Worm (Caenorhabditis elegans) whole organism, L2 larva: ENCODE measurements around the gene crn-7.

Source experiments
- C34F6.9 ChIP-seq: fragments of 150-350 bp; optimal IDR thresholded peaks from 2 replicates; lab custom pipeline; 2014; ENCODE audit warnings: missing biosample characterization, missing genetic modification characterization
- F13H6.1 ChIP-seq: sonication (generic microtip); optimal IDR thresholded peaks from 2 replicates; lab custom pipeline; 2016; ENCODE audit warnings: missing genetic modification characterization, missing compliant biosample characterization
- R02D3.7 ChIP-seq: fragments of 150-350 bp; optimal IDR thresholded peaks from 2 replicates; lab custom pipeline; 2014; ENCODE audit warnings: missing biosample characterization, missing genetic modification characterization
- Y55F3AM.14 ChIP-seq: fragments of 200-800 bp; sonication (Bioruptor generic); optimal IDR thresholded peaks from 2 replicates; lab custom pipeline; 2018; ENCODE audit warnings: mild to moderate bottlenecking, missing genetic modification characterization, missing compliant biosample characterization
- ZK546.5 ChIP-seq: sonication (generic microtip); optimal IDR thresholded peaks from 2 replicates; lab custom pipeline; 2017; ENCODE audit warnings: missing biosample characterization, missing genetic modification characterization
- alr-1 ChIP-seq: fragments of 150-350 bp; optimal IDR thresholded peaks from 2 replicates; lab custom pipeline; 2014; ENCODE audit warnings: missing biosample characterization, missing genetic modification characterization
- aly-2 ChIP-seq: fragments of 150-350 bp; optimal IDR thresholded peaks from 2 replicates; lab custom pipeline; 2014; ENCODE audit warnings: missing biosample characterization, missing genetic modification characterization
- ama-1 ChIP-seq: fragments of 150-350 bp; optimal IDR thresholded peaks from 2 replicates; lab custom pipeline; 2018; ENCODE audit warnings: inconsistent platforms
- blmp-1 ChIP-seq: sonication (generic microtip); optimal IDR thresholded peaks from 2 replicates; lab custom pipeline; 2017; ENCODE audit warnings: missing genetic modification characterization, mild to moderate bottlenecking, missing compliant biosample characterization, antibody characterized with exemption, moderate library complexity; ENCODE audit not compliant: insufficient read depth
- ceh-16 ChIP-seq: fragments of 150-350 bp; optimal IDR thresholded peaks from 2 replicates; lab custom pipeline; 2014; ENCODE audit warnings: missing biosample characterization, missing genetic modification characterization
- ceh-82 ChIP-seq: fragments of 150-350 bp; optimal IDR thresholded peaks from 2 replicates; lab custom pipeline; 2014; ENCODE audit warnings: missing biosample characterization, missing genetic modification characterization
- crh-2 ChIP-seq: sonication (generic microtip); optimal IDR thresholded peaks from 2 replicates; lab custom pipeline; 2017; ENCODE audit warnings: missing biosample characterization, missing genetic modification characterization
- dmd-4 ChIP-seq: sonication (generic microtip); optimal IDR thresholded peaks from 2 replicates; lab custom pipeline; 2017; ENCODE audit warnings: missing biosample characterization, missing genetic modification characterization
- egl-27 ChIP-seq: sonication (generic microtip); optimal IDR thresholded peaks from 3 replicates; lab custom pipeline; 2017; ENCODE audit warnings: missing biosample characterization, missing genetic modification reagents, missing genetic modification characterization
- elt-1 ChIP-seq: fragments of 150-350 bp; optimal IDR thresholded peaks from 2 replicates; lab custom pipeline; 2014; ENCODE audit warnings: missing biosample characterization, missing genetic modification characterization
- elt-3 ChIP-seq: sonication (generic microtip); optimal IDR thresholded peaks from 2 replicates; lab custom pipeline; 2017; ENCODE audit warnings: missing biosample characterization, missing genetic modification characterization
- fos-1 ChIP-seq: fragments of 150-350 bp; optimal IDR thresholded peaks from 2 replicates; lab custom pipeline; 2014; ENCODE audit warnings: missing biosample characterization, missing genetic modification characterization
- gmeb-1 ChIP-seq: fragments of 150-350 bp; optimal IDR thresholded peaks from 2 replicates; lab custom pipeline; 2014; ENCODE audit warnings: missing biosample characterization, missing genetic modification characterization
- lin-11 ChIP-seq: fragments of 150-350 bp; sonication (generic microtip); optimal IDR thresholded peaks from 2 replicates; lab custom pipeline; 2014; ENCODE audit warnings: missing biosample characterization, missing genetic modification characterization, inconsistent platforms, mixed read lengths
- lin-13 ChIP-seq: fragments of 150-350 bp; optimal IDR thresholded peaks from 2 replicates; lab custom pipeline; 2014; ENCODE audit warnings: missing biosample characterization, missing genetic modification reagents, missing genetic modification characterization
- lin-39 ChIP-seq: fragments of 150-350 bp; optimal IDR thresholded peaks from 2 replicates; lab custom pipeline; 2014; ENCODE audit warnings: missing biosample characterization, missing genetic modification reagents, missing genetic modification characterization
- lsy-2 ChIP-seq, 2 experiments: fragments of 150-350 bp in 1 of 2; sonication (generic microtip) in 1 of 2; optimal IDR thresholded peaks; 2 replicates each; lab custom pipeline; 2014 to 2017; ENCODE audit warnings: missing biosample characterization in 2 of 2, missing genetic modification characterization in 2 of 2
- mab-5 ChIP-seq: fragments of 150-350 bp; optimal IDR thresholded peaks from 2 replicates; lab custom pipeline; 2014; ENCODE audit warnings: missing biosample characterization, missing genetic modification characterization
- mbf-1 ChIP-seq: sonication (generic microtip); optimal IDR thresholded peaks from 2 replicates; lab custom pipeline; 2017; ENCODE audit warnings: missing biosample characterization, missing genetic modification characterization
- mdl-1 ChIP-seq, 2 experiments: fragments of 150-350 bp in 1 of 2; sonication (generic microtip) in 1 of 2; optimal IDR thresholded peaks; 2 replicates each; lab custom pipeline; 2017; ENCODE audit warnings: missing biosample characterization in 2 of 2, missing genetic modification characterization in 2 of 2
- nhr-10 ChIP-seq: sonication (generic microtip); optimal IDR thresholded peaks from 2 replicates; lab custom pipeline; 2017; ENCODE audit warnings: missing biosample characterization, missing genetic modification characterization
- nhr-11 ChIP-seq: fragments of 150-350 bp; optimal IDR thresholded peaks from 2 replicates; lab custom pipeline; 2014; ENCODE audit warnings: missing biosample characterization, missing genetic modification characterization
- nhr-12 ChIP-seq: fragments of 150-350 bp; optimal IDR thresholded peaks from 2 replicates; lab custom pipeline; 2014; ENCODE audit warnings: missing biosample characterization, missing genetic modification characterization
- nhr-129 ChIP-seq: fragments of 150-350 bp; optimal IDR thresholded peaks from 2 replicates; lab custom pipeline; 2014; ENCODE audit warnings: missing biosample characterization, missing genetic modification characterization
- nhr-21 ChIP-seq: fragments of 150-350 bp; optimal IDR thresholded peaks from 2 replicates; lab custom pipeline; 2014; ENCODE audit warnings: missing biosample characterization, missing genetic modification characterization
- nhr-23 ChIP-seq: fragments of 150-350 bp; optimal IDR thresholded peaks from 2 replicates; lab custom pipeline; 2014; ENCODE audit warnings: missing biosample characterization, missing genetic modification reagents, missing genetic modification characterization
- nhr-237 ChIP-seq: fragments of 150-350 bp; optimal IDR thresholded peaks from 2 replicates; lab custom pipeline; 2014; ENCODE audit warnings: missing biosample characterization, missing genetic modification characterization
- nhr-25 ChIP-seq: fragments of 150-350 bp; sonication (generic microtip); optimal IDR thresholded peaks from 3 replicates; lab custom pipeline; 2014; ENCODE audit warnings: missing biosample characterization, missing genetic modification characterization
- nhr-6 ChIP-seq: fragments of 150-350 bp; optimal IDR thresholded peaks from 2 replicates; lab custom pipeline; 2014; ENCODE audit warnings: missing biosample characterization, missing genetic modification characterization
- nhr-77 ChIP-seq: fragments of 150-350 bp; optimal IDR thresholded peaks from 2 replicates; lab custom pipeline; 2014; ENCODE audit warnings: missing biosample characterization, missing genetic modification characterization
- peb-1 ChIP-seq: fragments of 150-350 bp; optimal IDR thresholded peaks from 2 replicates; lab custom pipeline; 2014; ENCODE audit warnings: missing biosample characterization, missing genetic modification characterization
- sem-4 ChIP-seq: fragments of 150-350 bp; optimal IDR thresholded peaks from 2 replicates; lab custom pipeline; 2014; ENCODE audit warnings: missing biosample characterization, missing genetic modification reagents, missing genetic modification characterization
- skn-1 ChIP-seq: sonication (generic microtip); optimal IDR thresholded peaks from 2 replicates; lab custom pipeline; 2017; ENCODE audit warnings: missing biosample characterization, missing genetic modification characterization
- sma-3 ChIP-seq: sonication (generic microtip); optimal IDR thresholded peaks from 2 replicates; lab custom pipeline; 2016; ENCODE audit warnings: missing genetic modification reagents, missing genetic modification characterization, missing compliant biosample characterization
- sma-9 ChIP-seq, 2 experiments: fragments of 150-350 bp in 1 of 2; sonication (generic microtip) in 1 of 2; optimal IDR thresholded peaks; 2 replicates each; lab custom pipeline; 2014 to 2016; ENCODE audit warnings: missing genetic modification characterization in 2 of 2, mild to moderate bottlenecking in 1 of 2, missing biosample characterization in 1 of 2, missing compliant biosample characterization in 1 of 2, missing genetic modification reagents in 1 of 2, moderate library complexity in 1 of 2
- snpc-4 ChIP-seq: fragments of 150-350 bp; optimal IDR thresholded peaks from 2 replicates; lab custom pipeline; 2014; ENCODE audit warnings: missing biosample characterization, missing genetic modification characterization
- unc-39 ChIP-seq: fragments of 150-350 bp; optimal IDR thresholded peaks from 2 replicates; lab custom pipeline; 2014; ENCODE audit warnings: missing biosample characterization, missing genetic modification characterization
- unc-55 ChIP-seq: fragments of 150-350 bp; sonication (generic microtip); optimal IDR thresholded peaks from 3 replicates; lab custom pipeline; 2014; ENCODE audit warnings: missing biosample characterization, missing genetic modification reagents, missing genetic modification characterization
- unc-62 ChIP-seq: fragments of 150-350 bp; optimal IDR thresholded peaks from 2 replicates; lab custom pipeline; 2014; ENCODE audit warnings: missing biosample characterization, missing genetic modification reagents, missing genetic modification characterization
- zag-1 ChIP-seq: fragments of 150-350 bp; optimal IDR thresholded peaks from 2 replicates; lab custom pipeline; 2014; ENCODE audit warnings: missing biosample characterization, missing genetic modification characterization
- ztf-1 ChIP-seq: fragments of 200-800 bp; sonication (Bioruptor generic); conservative IDR thresholded peaks from 2 replicates; pipeline ENCODE4 v1.3.6; 2022; ENCODE audit warnings: missing genetic modification characterization, missing compliant biosample characterization
- ztf-11 ChIP-seq: sonication (generic microtip); optimal IDR thresholded peaks from 2 replicates; lab custom pipeline; 2017; ENCODE audit warnings: missing biosample characterization, missing genetic modification characterization
- ztf-4 ChIP-seq: fragments of 150-350 bp; optimal IDR thresholded peaks from 2 replicates; lab custom pipeline; 2014; ENCODE audit warnings: missing biosample characterization, missing genetic modification characterization

The crn-7 gene

DNA sequence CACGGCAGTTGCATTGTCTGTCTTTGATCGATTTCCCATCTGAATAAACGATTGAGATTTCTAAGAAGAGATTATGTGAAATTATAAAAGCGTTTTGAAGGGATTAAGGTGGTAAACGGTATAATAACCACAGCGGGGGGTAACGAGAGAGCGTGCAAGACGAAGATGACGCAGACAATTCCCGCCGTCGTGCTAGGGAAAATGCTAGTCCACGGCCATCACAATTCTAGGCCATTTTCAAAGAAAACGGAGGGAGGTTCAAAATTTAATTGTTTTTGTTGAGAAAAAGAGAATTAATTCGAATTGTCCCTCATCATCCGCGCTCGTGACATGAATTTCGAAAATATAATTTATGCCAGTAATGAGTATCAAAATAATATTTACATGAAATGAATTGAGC lies 50.8 kb downstream of the crn-7 start, which contains the start of gene F10E9.11:
TSS of gene F10E9.11 (minus strand) at position 161 of the 400 bp plus-strand sequence.
- TF ChIP-seq aly-2 (no peak), mab-5 (tag; lab: Kevin White, UChicago) (peak; percentile 69), nhr-237 (tag; lab: Kevin White, UChicago) (no peak), elt-1 (tag; lab: Kevin White, UChicago) (no peak), ceh-82 (tag; lab: Kevin White, UChicago) (no peak), Y55F3AM.14 (no peak), zag-1 (no peak), egl-27 (tag; lab: Kevin White, UChicago) (peak; percentile 26), R02D3.7 (tag; lab: Kevin White, UChicago) (no peak), blmp-1 (tag; lab: Kevin White, UChicago) (peak; percentile 12), C34F6.9 (peak; percentile 86), unc-55 (GFP tag; lab: Kevin White, UChicago) (peak; percentile 86), nhr-6 (tag; lab: Kevin White, UChicago) (peak; percentile 9), nhr-25 (peak; percentile 79), lsy-2 (tag; optimal IDR thresholded peaks at IDR 0.05; lab: Kevin White, UChicago) (peak; percentile 66 to 89), nhr-77 (no peak), ztf-4 (tag; lab: Kevin White, UChicago) (no peak), mbf-1 (tag; lab: Kevin White, UChicago) (no peak), lin-11 (tag; lab: Kevin White, UChicago) (peak; percentile 72), snpc-4 (tag; lab: Kevin White, UChicago) (no peak), unc-62 (GFP tag; lab: Kevin White, UChicago) (no peak), nhr-10 (tag; lab: Kevin White, UChicago) (no peak), ztf-11 (no peak), sma-3 (peak; percentile 82), lin-39 (tag; lab: Kevin White, UChicago) (no peak), lin-13 (GFP tag; lab: Kevin White, UChicago) (peak; percentile 79), nhr-21 (peak; percentile 44), dmd-4 (tag; lab: Kevin White, UChicago) (no peak), crh-2 (peak; percentile 74), ceh-16 (tag; lab: Kevin White, UChicago) (no peak), alr-1 (tag; lab: Kevin White, UChicago) (no peak), mdl-1 (tag; optimal IDR thresholded peaks at IDR 0.05; lab: Kevin White, UChicago) (no peak), F13H6.1 (tag; lab: Kevin White, UChicago) (peak; percentile 84), nhr-11 (no peak), ama-1 (no peak), unc-39 (tag; lab: Kevin White, UChicago) (no peak), gmeb-1 (tag; lab: Kevin White, UChicago) (peak; percentile 94), nhr-129 (tag; lab: Kevin White, UChicago) (peak; percentile 73), nhr-23 (tag; lab: Kevin White, UChicago) (no peak), sem-4 (tag; lab: Kevin White, UChicago) (peak; percentile 58), ZK546.5 (tag; lab: Kevin White, UChicago) (no peak), elt-3 (no peak), peb-1 (tag; lab: Kevin White, UChicago) (no peak), ztf-1 (GFP tag; lab: Robert Waterston, UW) (no peak), nhr-12 (tag; lab: Kevin White, UChicago) (no peak), skn-1 (tag; lab: Kevin White, UChicago) (no peak), sma-9 (GFP tag; optimal IDR thresholded peaks at IDR 0.05; lab: Kevin White, UChicago) (peak; percentile 84), sma-9 (tag; optimal IDR thresholded peaks at IDR 0.05; lab: Kevin White, UChicago) (no peak), fos-1 (tag; lab: Kevin White, UChicago) (peak; percentile 38)
- TF ChIP-seq, all 48 proteins: peak for 19
